Worm (Caenorhabditis elegans) whole organism, L4 larva: ENCODE data around the gene gdi-1.

Experiments used
- Y75B8A.6 ChIP-seq: fragments of 200-800 bp; sonication (Bioruptor generic); IDR thresholded peaks from 2 replicates; pipeline ENCODE4 v1.3.6; 2022; ENCODE audit warnings: missing genetic modification reagents, missing genetic modification characterization, missing compliant biosample characterization
- attf-4 ChIP-seq: sonication (generic microtip); optimal IDR thresholded peaks from 3 replicates; lab custom pipeline; 2017; ENCODE audit warnings: missing biosample characterization, missing genetic modification characterization
- lin-39 ChIP-seq: fragments of 150-350 bp; optimal IDR thresholded peaks from 2 replicates; lab custom pipeline; 2014; ENCODE audit warnings: missing biosample characterization, missing genetic modification reagents, missing genetic modification characterization
- nhr-25 ChIP-seq: sonication (generic microtip); optimal IDR thresholded peaks from 2 replicates; lab custom pipeline; 2017; ENCODE audit warnings: missing genetic modification characterization, mild to moderate bottlenecking, missing compliant biosample characterization, antibody characterized with exemption, moderate library complexity, borderline replicate concordance; ENCODE audit not compliant: insufficient read depth
- pqm-1 ChIP-seq: sonication (generic microtip); optimal IDR thresholded peaks from 2 replicates; lab custom pipeline; 2017; ENCODE audit warnings: missing biosample characterization, missing genetic modification characterization
- snpc-4 ChIP-seq: fragments of 150-350 bp; optimal IDR thresholded peaks from 2 replicates; lab custom pipeline; 2014; ENCODE audit warnings: missing biosample characterization, missing genetic modification characterization

DNA sequence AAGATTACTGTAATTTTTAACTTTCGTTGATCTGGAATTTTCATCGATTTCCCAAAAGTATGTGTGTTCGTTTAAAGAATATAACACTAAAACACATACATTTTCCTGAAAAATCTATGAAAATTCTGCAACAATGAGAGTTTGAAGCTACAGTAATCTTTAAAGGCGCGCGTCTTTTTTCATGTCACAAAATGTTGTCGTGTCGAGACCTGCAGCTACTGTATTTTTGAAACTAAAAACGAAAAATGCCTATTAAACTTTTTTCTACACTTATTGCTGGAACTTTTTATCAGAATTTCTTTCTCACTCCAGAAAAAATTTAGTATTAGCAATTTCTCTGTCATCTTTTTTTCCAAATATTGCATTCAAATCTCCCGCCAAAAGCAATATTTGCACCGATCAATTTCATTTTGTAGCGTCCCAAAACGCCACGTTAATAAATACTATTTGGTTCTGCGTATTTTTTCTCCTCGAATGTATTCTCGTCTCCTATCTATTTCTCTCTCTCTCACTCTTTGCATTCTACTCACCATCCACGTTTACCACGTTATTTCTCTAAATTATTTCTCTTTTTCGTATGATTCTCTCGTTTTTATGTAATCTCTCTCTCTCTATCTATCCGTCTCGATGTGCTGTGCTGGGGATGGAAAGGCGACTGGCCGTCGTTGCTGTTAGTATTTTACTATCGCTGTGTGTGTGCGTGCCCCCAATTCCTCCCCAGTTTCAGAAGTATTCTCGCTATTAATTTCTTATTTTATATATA, 6.1 kb downstream of the gdi-1 start, which contains the start of gene melo-1:
- TF ChIP-seq nhr-25 (no peak), lin-39 (tag; lab: Kevin White, UChicago) (no peak), snpc-4 (tag; lab: Kevin White, UChicago) (no peak), Y75B8A.6 (GFP tag; lab: Robert Waterston, UW) (no peak), pqm-1 (tag; lab: Kevin White, UChicago) (peak; percentile 18), attf-4 (tag; lab: Kevin White, UChicago) (no peak)
